Worm (Caenorhabditis elegans) whole organism, mixed stage, embryonic: Measurements from ENCODE around the gene ell-1.
A peak's percentile ranks its signal among the peaks of the same experiment; 100 is the strongest.

Experiments
- M03D4.4 ChIP-seq: sonication (generic microtip); optimal IDR thresholded peaks from 2 replicates; lab custom pipeline; 2017; ENCODE audit warnings: mild to moderate bottlenecking, missing genetic modification characterization, missing compliant biosample characterization
- bed-3 ChIP-seq: fragments of 200-800 bp; sonication (Bioruptor generic); optimal IDR thresholded peaks from 3 replicates; lab custom pipeline; 2018; ENCODE audit warnings: mild to moderate bottlenecking, missing genetic modification characterization, moderate library complexity, missing compliant biosample characterization
- ceh-39 ChIP-seq: fragments of 150-350 bp; optimal IDR thresholded peaks from 2 replicates; lab custom pipeline; 2014; ENCODE audit warnings: missing biosample characterization, missing genetic modification characterization
- ceh-43 ChIP-seq: fragments of 200-800 bp; sonication (Bioruptor generic); optimal IDR thresholded peaks from 2 replicates; lab custom pipeline; 2018; ENCODE audit warnings: mild to moderate bottlenecking, missing genetic modification characterization, moderate library complexity, missing compliant biosample characterization
- ceh-83 ChIP-seq: fragments of 200-800 bp; sonication (Bioruptor generic); optimal IDR thresholded peaks from 2 replicates; lab custom pipeline; 2018; ENCODE audit warnings: mild to moderate bottlenecking, missing genetic modification characterization, missing compliant biosample characterization
- ces-1 ChIP-seq: fragments of 150-350 bp; optimal IDR thresholded peaks from 2 replicates; lab custom pipeline; 2014; ENCODE audit warnings: missing biosample characterization, missing genetic modification reagents, missing genetic modification characterization
- cnd-1 ChIP-seq: fragments of 200-800 bp; sonication (Bioruptor generic); optimal IDR thresholded peaks from 2 replicates; lab custom pipeline; 2018; ENCODE audit warnings: mild to moderate bottlenecking, missing genetic modification characterization, missing compliant biosample characterization
- drap-1 ChIP-seq: fragments of 200-800 bp; sonication (Bioruptor generic); optimal IDR thresholded peaks from 3 replicates; lab custom pipeline; 2018; ENCODE audit warnings: mild to moderate bottlenecking, missing genetic modification characterization, missing compliant biosample characterization
- elt-1 ChIP-seq: sonication (generic microtip); optimal IDR thresholded peaks from 2 replicates; lab custom pipeline; 2017; ENCODE audit warnings: missing genetic modification characterization, mild to moderate bottlenecking, missing compliant biosample characterization, antibody characterized with exemption, moderate library complexity, borderline replicate concordance; ENCODE audit not compliant: insufficient read depth
- ham-2 ChIP-seq: fragments of 200-800 bp; sonication (Bioruptor generic); optimal IDR thresholded peaks from 2 replicates; lab custom pipeline; 2018; ENCODE audit warnings: mild to moderate bottlenecking, missing genetic modification characterization, missing compliant biosample characterization
- hlh-1 ChIP-seq: fragments of 150-350 bp; optimal IDR thresholded peaks from 2 replicates; lab custom pipeline; 2014; ENCODE audit warnings: missing biosample characterization, missing genetic modification reagents, missing genetic modification characterization
- lin-13 ChIP-seq: fragments of 150-350 bp; optimal IDR thresholded peaks from 2 replicates; lab custom pipeline; 2014; ENCODE audit warnings: missing biosample characterization, missing genetic modification characterization
- lin-32 ChIP-seq: fragments of 200-800 bp; sonication (Bioruptor generic); optimal IDR thresholded peaks from 2 replicates; lab custom pipeline; 2018; ENCODE audit warnings: mild to moderate bottlenecking, missing genetic modification characterization, missing compliant biosample characterization
- lsy-2 ChIP-seq: fragments of 150-350 bp; optimal IDR thresholded peaks from 2 replicates; lab custom pipeline; 2014; ENCODE audit warnings: missing biosample characterization, missing genetic modification characterization
- mep-1 ChIP-seq: fragments of 150-350 bp; optimal IDR thresholded peaks from 2 replicates; lab custom pipeline; 2017; ENCODE audit warnings: missing biosample characterization, missing genetic modification reagents, missing genetic modification characterization, inconsistent platforms
- mls-2 ChIP-seq: sonication (generic microtip); optimal IDR thresholded peaks from 2 replicates; lab custom pipeline; 2016; ENCODE audit warnings: mild to moderate bottlenecking, missing genetic modification characterization, moderate library complexity, missing compliant biosample characterization
- nhr-12 ChIP-seq: fragments of 150-350 bp; optimal IDR thresholded peaks from 2 replicates; lab custom pipeline; 2014; ENCODE audit warnings: missing biosample characterization, missing genetic modification characterization
- nhr-2 ChIP-seq: fragments of 150-350 bp; optimal IDR thresholded peaks from 2 replicates; lab custom pipeline; 2014; ENCODE audit warnings: missing biosample characterization, missing genetic modification characterization
- nhr-237 ChIP-seq: fragments of 150-350 bp; optimal IDR thresholded peaks from 2 replicates; lab custom pipeline; 2014; ENCODE audit warnings: missing biosample characterization, missing genetic modification characterization
- nhr-28 ChIP-seq: fragments of 150-350 bp; optimal IDR thresholded peaks from 2 replicates; lab custom pipeline; 2014; ENCODE audit warnings: missing biosample characterization, missing genetic modification characterization
- nhr-76 ChIP-seq: sonication (generic microtip); optimal IDR thresholded peaks from 2 replicates; lab custom pipeline; 2017; ENCODE audit warnings: missing biosample characterization, missing genetic modification characterization
- pha-4 ChIP-seq: fragments of 150-350 bp; optimal IDR thresholded peaks from 2 replicates; lab custom pipeline; 2018; ENCODE audit warnings: missing biosample characterization, missing genetic modification reagents, missing genetic modification characterization
- sem-2 ChIP-seq: fragments of 200-800 bp; sonication (Bioruptor generic); optimal IDR thresholded peaks from 2 replicates; lab custom pipeline; 2018; ENCODE audit warnings: mild to moderate bottlenecking, missing genetic modification characterization, missing compliant biosample characterization
- snpc-4 ChIP-seq: fragments of 150-350 bp; optimal IDR thresholded peaks from 2 replicates; lab custom pipeline; 2014; ENCODE audit warnings: missing biosample characterization, missing genetic modification characterization
- sptf-1 ChIP-seq: sonication (generic microtip); optimal IDR thresholded peaks from 2 replicates; lab custom pipeline; 2017; ENCODE audit warnings: mild to moderate bottlenecking, missing genetic modification characterization, moderate library complexity, missing compliant biosample characterization
- tbx-8 ChIP-seq: fragments of 200-800 bp; sonication (Bioruptor generic); optimal IDR thresholded peaks from 2 replicates; lab custom pipeline; 2018; ENCODE audit warnings: mild to moderate bottlenecking, missing genetic modification characterization, moderate library complexity, missing compliant biosample characterization
- unc-120 ChIP-seq: sonication (generic microtip); optimal IDR thresholded peaks from 2 replicates; lab custom pipeline; 2017; ENCODE audit warnings: missing genetic modification characterization, missing compliant biosample characterization; ENCODE audit not compliant: poor library complexity, severe bottlenecking
- unc-62 ChIP-seq: fragments of 150-350 bp; optimal IDR thresholded peaks from 2 replicates; lab custom pipeline; 2014; ENCODE audit warnings: missing biosample characterization, missing genetic modification reagents, missing genetic modification characterization
- zip-8 ChIP-seq: fragments of 150-350 bp; optimal IDR thresholded peaks from 2 replicates; lab custom pipeline; 2014; ENCODE audit warnings: missing biosample characterization, missing genetic modification characterization
- ztf-11 ChIP-seq: fragments of 150-350 bp; optimal IDR thresholded peaks from 2 replicates; lab custom pipeline; 2014; ENCODE audit warnings: missing biosample characterization, missing genetic modification characterization

The ell-1 gene

ce11 chrIV:4437825-4438224, 43.6 kb downstream of the ell-1 start:
- peak; percentile 56 for TF ChIP-seq ham-2 (GFP tag; lab: Kevin White, UChicago)
- no peak for TF ChIP-seq lin-32 (GFP tag; lab: Kevin White, UChicago)
- TF ChIP-seq tbx-8 = no peak
- TF ChIP-seq nhr-12 = no peak
- peak; percentile 92 for TF ChIP-seq elt-1

- TF ChIP-seq pha-4 (tag; lab: Kevin White, UChicago) = no peak
- no peak for TF ChIP-seq ceh-43 (GFP tag; lab: Kevin White, UChicago)
- TF ChIP-seq zip-8 (tag; lab: Kevin White, UChicago) = no peak
- TF ChIP-seq ham-2 (GFP tag; lab: Kevin White, UChicago) = no peak
- no peak for TF ChIP-seq snpc-4 (tag; lab: Kevin White, UChicago)
- TF ChIP-seq elt-1 = no peak
- no peak for TF ChIP-seq sptf-1 (tag; lab: Kevin White, UChicago)
- TF ChIP-seq sem-2 = no peak
- no peak for TF ChIP-seq lin-13 (tag; lab: Kevin White, UChicago)
- TF ChIP-seq unc-62 (GFP tag; lab: Kevin White, UChicago) = no peak
Observed at ce11 chrIV:4439190-4439589, 45.0 kb downstream of the ell-1 start, which contains the start of gene fbxb-74. Gene fbxb-74, minus strand, starts transcription at chrIV:4439290.

- TF ChIP-seq lin-13 (tag; lab: Kevin White, UChicago) (no peak), elt-1 (peak; percentile 28), drap-1 (GFP tag; lab: Kevin White, UChicago) (no peak), unc-62 (GFP tag; lab: Kevin White, UChicago) (no peak), mep-1 (tag; lab: Kevin White, UChicago) (no peak), sem-2 (no peak)
Observed at ce11 chrIV:4441077-4441476, 46.9 kb downstream of the ell-1 start, which contains the start of gene fbxb-75. Gene fbxb-75, minus strand, starts transcription at chrIV:4441177.

ce11 chrIV:4445711-4446290, 51.6 kb downstream of the ell-1 start, which contains the start of the genes wapl-1 and htz-1:
Gene wapl-1, minus strand, starts transcription at chrIV:4445740.
Gene htz-1, plus strand, starts transcription at chrIV:4446216.
- TF ChIP-seq lin-32 (GFP tag; lab: Kevin White, UChicago) (peak; percentile 30), sem-2 (no peak), unc-62 (GFP tag; lab: Kevin White, UChicago) (peak; percentile 78), bed-3 (GFP tag; lab: Kevin White, UChicago) (no peak), hlh-1 (tag; lab: Kevin White, UChicago) (peak; percentile 67), mep-1 (tag; lab: Kevin White, UChicago) (peak; percentile 96), lsy-2 (tag; lab: Kevin White, UChicago) (peak; percentile 99), ceh-83 (GFP tag; lab: Kevin White, UChicago) (peak; percentile 33), nhr-237 (peak; percentile 87), nhr-12 (no peak), ces-1 (peak; percentile 70), nhr-28 (no peak), nhr-2 (tag; lab: Kevin White, UChicago) (peak; percentile 63), unc-120 (tag; lab: Kevin White, UChicago) (peak; percentile 46), sptf-1 (tag; lab: Kevin White, UChicago) (peak; percentile 61), drap-1 (GFP tag; lab: Kevin White, UChicago) (peak; percentile 32), mls-2 (tag; lab: Kevin White, UChicago) (peak; percentile 52), cnd-1 (peak; percentile 44), ceh-39 (tag; lab: Kevin White, UChicago) (peak; percentile 90), pha-4 (tag; lab: Kevin White, UChicago) (peak; percentile 96), lin-13 (tag; lab: Kevin White, UChicago) (peak; percentile 96)

ce11 chrIV:4446884-4447283, 52.7 kb downstream of the ell-1 start:
- TF ChIP-seq lsy-2 (tag; lab: Kevin White, UChicago) (peak; percentile 6), unc-120 (tag; lab: Kevin White, UChicago) (peak; percentile 3), hlh-1 (tag; lab: Kevin White, UChicago) (peak; percentile 10), ces-1 (peak; percentile 40), ztf-11 (tag; lab: Kevin White, UChicago) (no peak)

- no peak for TF ChIP-seq ces-1
- no peak for TF ChIP-seq ceh-83 (GFP tag; lab: Kevin White, UChicago)
- no peak for TF ChIP-seq mep-1 (tag; lab: Kevin White, UChicago)
- no peak for TF ChIP-seq hlh-1 (tag; lab: Kevin White, UChicago)
- no peak for TF ChIP-seq zip-8 (tag; lab: Kevin White, UChicago)
- no peak for TF ChIP-seq ceh-39 (tag; lab: Kevin White, UChicago)
- TF ChIP-seq cnd-1 = no peak
- TF ChIP-seq tbx-8 = no peak
- TF ChIP-seq M03D4.4 (tag; lab: Kevin White, UChicago) = no peak
- no peak for TF ChIP-seq nhr-76 (tag; lab: Kevin White, UChicago)
Observed at ce11 chrIV:4447284-4447366, 52.9 kb downstream of the ell-1 start, which contains the start of gene chat-1. Gene chat-1, plus strand, starts transcription at chrIV:4447331.
